Worm (Caenorhabditis elegans) whole organism, L4/young adult: ENCODE data around the gene C48B4.3.

ENCODE experiments used
- W03F9.2 ChIP-seq: fragments of 150-350 bp; optimal IDR thresholded peaks from 2 replicates; lab custom pipeline; 2014; ENCODE audit warnings: missing biosample characterization, missing genetic modification characterization
- dao-5 ChIP-seq: sonication (generic microtip); optimal IDR thresholded peaks from 2 replicates; lab custom pipeline; 2016; ENCODE audit warnings: missing genotype, missing genetic modification characterization, moderate library complexity, missing compliant biosample characterization

- TF ChIP-seq dao-5 (tag; lab: Kevin White, UChicago) (no peak), W03F9.2 (no peak)
Measured at ce11 chrIII:9592118-9592517, 9.9 kb upstream of the C48B4.3 start, which contains the start of gene acox-1.5.
